Worm (Caenorhabditis elegans): ENCODE measurements around the gene ZC395.11.

DNA sequence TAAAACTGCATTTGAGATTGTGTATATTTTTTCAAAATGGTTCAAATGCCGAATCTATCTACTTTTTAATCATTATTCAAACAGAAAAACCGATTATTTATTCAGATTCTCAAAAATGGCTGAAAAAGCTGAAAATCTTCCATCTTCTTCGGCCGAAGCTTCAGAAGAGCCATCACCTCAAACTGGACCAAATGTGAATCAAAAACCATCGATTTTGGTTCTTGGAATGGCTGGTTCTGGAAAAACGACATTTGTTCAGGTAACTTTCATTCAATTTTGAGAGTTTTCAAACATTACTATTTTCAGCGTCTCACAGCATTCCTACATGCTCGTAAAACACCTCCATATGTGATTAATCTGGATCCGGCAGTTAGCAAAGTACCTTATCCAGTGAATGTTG, 27.2 kb downstream of the ZC395.11 start, which contains the start of gene gop-2:
- TF ChIP-seq nhr-237 (tag; optimal IDR thresholded peaks at IDR 0.05) = no peak
- TF ChIP-seq skn-1 (tag; optimal IDR thresholded peaks at IDR 0.05) = no peak
- TF ChIP-seq pha-4 (tag; optimal IDR thresholded peaks at IDR 0.05) = no peak
- TF ChIP-seq pqm-1 (tag; optimal IDR thresholded peaks at IDR 0.05) = no peak
- no peak for TF ChIP-seq snpc-4 (tag; optimal IDR thresholded peaks at IDR 0.05)
- no peak for TF ChIP-seq zag-1 (tag; optimal IDR thresholded peaks at IDR 0.05)
- no peak for TF ChIP-seq nhr-25 (tag; optimal IDR thresholded peaks at IDR 0.05)
- no peak for TF ChIP-seq fkh-2 (tag; optimal IDR thresholded peaks at IDR 0.05)
- TF ChIP-seq unc-39 (tag; optimal IDR thresholded peaks at IDR 0.05) = no peak
- no peak for TF ChIP-seq nhr-77 (tag; optimal IDR thresholded peaks at IDR 0.05)
- TF ChIP-seq ceh-82 (tag; optimal IDR thresholded peaks at IDR 0.05) = no peak
- TF ChIP-seq nhr-28 (tag; optimal IDR thresholded peaks at IDR 0.05) = no peak
- no peak for TF ChIP-seq nhr-11 (tag; optimal IDR thresholded peaks at IDR 0.05)
- no peak for TF ChIP-seq ZK546.5 (tag; optimal IDR thresholded peaks at IDR 0.05)

All from whole organism, L3 larva.